Fruit fly (Drosophila melanogaster): ENCODE results near the gene CG14864.
A peak's percentile ranks its signal among the peaks of the same experiment; 100 is the strongest.

Gene CG14864

DNA sequence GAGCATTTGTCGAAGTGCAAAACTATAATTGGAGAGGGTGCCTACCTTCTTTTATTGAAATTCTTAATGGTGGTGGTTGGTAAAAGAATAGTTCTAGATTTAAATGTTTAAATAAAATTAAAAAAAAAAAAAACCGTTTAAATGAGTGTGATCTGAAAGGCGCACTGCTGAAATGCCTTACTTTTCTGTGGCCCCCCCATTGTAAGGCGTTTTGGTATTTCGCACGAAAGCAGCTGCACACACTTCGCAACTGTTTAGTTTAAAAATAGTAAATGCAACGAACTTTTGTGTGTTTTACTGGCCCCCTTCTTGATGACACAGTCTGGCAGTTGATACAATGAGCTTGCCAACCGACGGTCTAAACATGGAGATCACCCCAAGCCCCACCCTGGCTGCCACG, at the start of gene CG14864, which contains the start of gene Zip88E (continued):
- TF ChIP-seq sqz (GFP tag; optimal IDR thresholded peaks at IDR 0.05) (no peak), dmrt11E (tag; optimal IDR thresholded peaks at IDR 0.05) (no peak), CG3407 (GFP tag; optimal IDR thresholded peaks at IDR 0.05) (no peak), caup (GFP tag; optimal IDR thresholded peaks at IDR 0.05; ENCODE audit: severe bottlenecking) (no peak), pho (GFP tag; optimal IDR thresholded peaks at IDR 0.05) (no peak), CG2116 (GFP tag; optimal IDR thresholded peaks at IDR 0.05) (peak; percentile 71), bowl (GFP tag; IDR thresholded peaks at IDR 0.05) (no peak), vnd (GFP tag; IDR thresholded peaks at IDR 0.05; ENCODE audit: partially characterized antibody) (no peak), amos (GFP tag; IDR thresholded peaks at IDR 0.05; ENCODE audit: partially characterized antibody) (peak; percentile 23; the same call in 1 of the 2 replicates), ap (GFP tag; IDR thresholded peaks at IDR 0.05) (no peak), CkIIα-i1 (GFP tag; IDR thresholded peaks at IDR 0.05) (no peak), Lim3 (GFP tag; IDR thresholded peaks at IDR 0.05) (no peak), CG1603 (tag; optimal IDR thresholded peaks at IDR 0.05) (peak; percentile 17), slou (GFP tag; optimal IDR thresholded peaks at IDR 0.05) (no peak), CG10959 (GFP tag; IDR thresholded peaks at IDR 0.05) (no peak), CG4282 (GFP tag; optimal IDR thresholded peaks at IDR 0.05) (no peak), row (GFP tag; IDR thresholded peaks at IDR 0.05) (peak; percentile 19; the same call in 1 of the 3 replicates), CG14860 (GFP tag; IDR thresholded peaks at IDR 0.05; ENCODE audit: partially characterized antibody) (no peak), Asciz (GFP tag; optimal IDR thresholded peaks at IDR 0.05) (no peak), Fer3 (tag; optimal IDR thresholded peaks at IDR 0.05) (no peak), tio (GFP tag; optimal IDR thresholded peaks at IDR 0.05) (no peak), Aef1 (GFP tag; IDR thresholded peaks at IDR 0.05) (no peak), crp (GFP tag; optimal IDR thresholded peaks at IDR 0.05) (peak in 1 of 2 experiments; percentile 8), CG14710 (tag; optimal IDR thresholded peaks at IDR 0.05) (peak; percentile 23), CG3847 (GFP tag; IDR thresholded peaks at IDR 0.05) (no peak), Opbp (GFP tag; IDR thresholded peaks at IDR 0.05; ENCODE audit: partially characterized antibody) (no peak), wdn (GFP tag; IDR thresholded peaks at IDR 0.05) (no peak), CG33213 (GFP tag; optimal IDR thresholded peaks at IDR 0.05) (no peak), CrebB (tag; optimal IDR thresholded peaks at IDR 0.05) (no peak), Dll (GFP tag; IDR thresholded peaks at IDR 0.05; ENCODE audit: partially characterized antibody) (no peak), lilli (GFP tag; optimal IDR thresholded peaks at IDR 0.05) (no peak), Scr (GFP tag; IDR thresholded peaks at IDR 0.05; ENCODE audit: partially characterized antibody) (0 out of 2 replicates have a peak, but pooled peaks have one; percentile 17), so (GFP tag; IDR thresholded peaks at IDR 0.05) (no peak), CG6854 (GFP tag; optimal IDR thresholded peaks at IDR 0.05) (no peak), da (GFP tag; optimal IDR thresholded peaks at IDR 0.05) (no peak), Bgb (GFP tag; IDR thresholded peaks at IDR 0.05; ENCODE audit: partially characterized antibody) (no peak), ssp (GFP tag; IDR thresholded peaks at IDR 0.05) (no peak), bab2 (GFP tag; optimal IDR thresholded peaks at IDR 0.05) (no peak), CG13123 (GFP tag; optimal IDR thresholded peaks at IDR 0.05) (no peak), CG15073 (GFP tag; optimal IDR thresholded peaks at IDR 0.05) (no peak), ham (GFP tag; IDR thresholded peaks at IDR 0.05) (no peak), CG11504 (tag; optimal IDR thresholded peaks at IDR 0.05) (no peak), Mad (GFP tag; optimal IDR thresholded peaks at IDR 0.05) (no peak), gce (GFP tag; IDR thresholded peaks at IDR 0.05) (no peak), MTF-1 (GFP tag; optimal IDR thresholded peaks at IDR 0.05; ENCODE audit: borderline replicate concordance) (no peak), al (GFP tag; IDR thresholded peaks at IDR 0.05) (no peak), en (GFP tag; optimal IDR thresholded peaks at IDR 0.05) (no peak), CG17385 (GFP tag; optimal IDR thresholded peaks at IDR 0.05) (no peak), CG10267 (tag; optimal IDR thresholded peaks at IDR 0.05) (peak; percentile 17), jumu (GFP tag; optimal IDR thresholded peaks at IDR 0.05) (no peak), CG17186 (GFP tag; optimal IDR thresholded peaks at IDR 0.05) (peak; percentile 30)

All from whole organism, embryonic.